Worm (Caenorhabditis elegans) whole organism, L1 larva: ENCODE results near the gene lgc-32.
A peak's percentile ranks its signal among the peaks of the same experiment; 100 is the strongest.

Source experiments
- C16A3.4 ChIP-seq: fragments of 150-350 bp; optimal IDR thresholded peaks from 2 replicates; lab custom pipeline; 2014; ENCODE audit warnings: missing biosample characterization, missing genetic modification characterization
- alr-1 ChIP-seq: fragments of 200-800 bp; sonication (Bioruptor generic); optimal IDR thresholded peaks from 2 replicates; lab custom pipeline; 2018; ENCODE audit warnings: borderline replicate concordance, mild to moderate bottlenecking, missing genetic modification characterization, missing compliant biosample characterization
- aly-2 ChIP-seq: fragments of 150-350 bp; optimal IDR thresholded peaks from 2 replicates; lab custom pipeline; 2014; ENCODE audit warnings: missing biosample characterization, missing genetic modification characterization
- ama-1 ChIP-seq: fragments of 150-350 bp; optimal IDR thresholded peaks from 2 replicates; lab custom pipeline; 2014
- blmp-1 ChIP-seq: fragments of 150-350 bp; optimal IDR thresholded peaks from 2 replicates; lab custom pipeline; 2014; ENCODE audit warnings: missing biosample characterization, missing genetic modification characterization
- ces-1 ChIP-seq: fragments of 150-350 bp; optimal IDR thresholded peaks from 2 replicates; lab custom pipeline; 2014; ENCODE audit warnings: missing biosample characterization, missing genetic modification reagents, missing genetic modification characterization
- dpl-1 ChIP-seq, 3 experiments: fragments of 150-350 bp in 2 of 3; sonication (generic microtip) in 1 of 3; optimal IDR thresholded peaks; 2 replicates each; lab custom pipeline; 2014 to 2017; ENCODE audit warnings: missing biosample characterization in 3 of 3, missing genetic modification characterization in 3 of 3, missing genetic modification reagents in 3 of 3
- efl-1 ChIP-seq, 4 experiments: fragments of 150-350 bp; optimal IDR thresholded peaks in 3 of 4; peaks in 1 of 4; 1 replicate in 1 of 4; 2 replicates in 3 of 4; lab custom pipeline; 2014; ENCODE audit warnings: missing biosample characterization in 2 of 4, missing genetic modification characterization in 2 of 4, missing genetic modification reagents in 2 of 4
- efl-3 ChIP-seq: fragments of 200-800 bp; sonication (Bioruptor generic); optimal IDR thresholded peaks from 2 replicates; lab custom pipeline; 2018; ENCODE audit warnings: mild to moderate bottlenecking, missing genetic modification characterization, missing compliant biosample characterization
- egl-13 ChIP-seq: sonication (generic microtip); optimal IDR thresholded peaks from 2 replicates; lab custom pipeline; 2016; ENCODE audit warnings: missing genotype, missing genetic modification reagents, missing genetic modification characterization, missing compliant biosample characterization
- egl-27 ChIP-seq, 2 experiments: fragments of 150-350 bp in 1 of 2; sonication (generic microtip); optimal IDR thresholded peaks; 3 replicates each; lab custom pipeline; 2017 to 2018; ENCODE audit warnings: missing biosample characterization in 2 of 2, missing genetic modification characterization in 2 of 2, missing genetic modification reagents in 2 of 2
- elt-2 ChIP-seq: sonication (generic microtip); optimal IDR thresholded peaks from 2 replicates; lab custom pipeline; 2016; ENCODE audit warnings: missing genetic modification characterization, mild to moderate bottlenecking, inconsistent platforms, missing compliant biosample characterization, missing genetic modification reagents
- elt-3 ChIP-seq, 6 experiments: fragments of 150-350 bp in 1 of 6; sonication (generic microtip); optimal IDR thresholded peaks; 2 replicates each; lab custom pipeline; 2017 to 2018; ENCODE audit warnings: missing biosample characterization in 6 of 6, missing genetic modification characterization in 6 of 6, inconsistent platforms in 1 of 6
- ets-5 ChIP-seq: fragments of 200-800 bp; sonication (Bioruptor generic); IDR thresholded peaks from 2 replicates; pipeline ENCODE4 v1.3.6; 2022; ENCODE audit warnings: missing genetic modification characterization, missing compliant biosample characterization
- fkh-4 ChIP-seq: sonication (generic microtip); optimal IDR thresholded peaks from 2 replicates; lab custom pipeline; 2016; ENCODE audit warnings: missing compliant biosample characterization, missing genetic modification characterization, borderline replicate concordance
- jun-1 ChIP-seq: fragments of 150-350 bp; optimal IDR thresholded peaks from 2 replicates; lab custom pipeline; 2014; ENCODE audit warnings: missing biosample characterization, missing genetic modification reagents, missing genetic modification characterization
- lin-14 ChIP-seq: fragments of 200-800 bp; sonication (Bioruptor generic); optimal IDR thresholded peaks from 2 replicates; lab custom pipeline; 2018; ENCODE audit warnings: mild to moderate bottlenecking, missing genetic modification characterization, moderate library complexity, missing compliant biosample characterization
- lin-15B ChIP-seq: fragments of 150-350 bp; sonication (generic microtip); optimal IDR thresholded peaks from 3 replicates; lab custom pipeline; 2014; ENCODE audit warnings: missing biosample characterization, missing genetic modification characterization
- lir-3 ChIP-seq: sonication (generic microtip); optimal IDR thresholded peaks from 2 replicates; lab custom pipeline; 2016; ENCODE audit warnings: mild to moderate bottlenecking, missing genetic modification characterization, moderate library complexity, missing compliant biosample characterization; ENCODE audit not compliant: poor library complexity
- mef-2 ChIP-seq: fragments of 150-350 bp; optimal IDR thresholded peaks from 2 replicates; lab custom pipeline; 2014; ENCODE audit warnings: missing biosample characterization, missing genetic modification characterization
- nhr-11 ChIP-seq: fragments of 150-350 bp; optimal IDR thresholded peaks from 2 replicates; lab custom pipeline; 2014; ENCODE audit warnings: missing biosample characterization, missing genetic modification characterization
- nhr-19 ChIP-seq: fragments of 200-800 bp; sonication (Bioruptor generic); conservative IDR thresholded peaks from 2 replicates; pipeline ENCODE4 v1.3.6; 2022; ENCODE audit warnings: missing genetic modification characterization, missing compliant biosample characterization
- nhr-20 ChIP-seq: sonication (generic microtip); optimal IDR thresholded peaks from 2 replicates; lab custom pipeline; 2016; ENCODE audit warnings: mild to moderate bottlenecking, missing genetic modification characterization, missing compliant biosample characterization
- nhr-28 ChIP-seq: fragments of 150-350 bp; optimal IDR thresholded peaks from 2 replicates; lab custom pipeline; 2014; ENCODE audit warnings: missing biosample characterization, missing genetic modification characterization
- nhr-84 ChIP-seq: sonication (generic microtip); optimal IDR thresholded peaks from 2 replicates; lab custom pipeline; 2017; ENCODE audit warnings: missing biosample characterization, missing genetic modification characterization
- nhr-85 ChIP-seq: sonication (generic microtip); peaks from one replicate; lab custom pipeline; 2016; ENCODE audit warnings: missing genetic modification characterization, inconsistent platforms, missing compliant biosample characterization
- pag-3 ChIP-seq: sonication (generic microtip); optimal IDR thresholded peaks from 2 replicates; lab custom pipeline; 2017; ENCODE audit warnings: missing genetic modification characterization, mild to moderate bottlenecking, missing compliant biosample characterization, antibody characterized with exemption, borderline replicate concordance; ENCODE audit not compliant: insufficient read depth
- pax-3 ChIP-seq: fragments of 200-800 bp; sonication (Bioruptor generic); optimal IDR thresholded peaks from 2 replicates; lab custom pipeline; 2018; ENCODE audit warnings: mild to moderate bottlenecking, missing genetic modification characterization, moderate library complexity, missing compliant biosample characterization
- snu-23 ChIP-seq: sonication (generic microtip); optimal IDR thresholded peaks from 2 replicates; lab custom pipeline; 2016; ENCODE audit warnings: missing genetic modification characterization, missing compliant biosample characterization
- sox-4 ChIP-seq: sonication (generic microtip); optimal IDR thresholded peaks from 2 replicates; lab custom pipeline; 2016; ENCODE audit warnings: missing genetic modification characterization, missing compliant biosample characterization
- tbx-2 ChIP-seq: sonication (generic microtip); optimal IDR thresholded peaks from 2 replicates; lab custom pipeline; 2016; ENCODE audit warnings: missing genetic modification characterization, missing compliant biosample characterization
- unc-130 ChIP-seq: fragments of 150-350 bp; optimal IDR thresholded peaks from 2 replicates; lab custom pipeline; 2017; ENCODE audit warnings: missing biosample characterization, missing genetic modification characterization, inconsistent platforms
- unc-62 ChIP-seq: fragments of 150-350 bp; optimal IDR thresholded peaks from 2 replicates; lab custom pipeline; 2014; ENCODE audit warnings: missing biosample characterization, missing genetic modification reagents, missing genetic modification characterization
- vab-15 ChIP-seq: sonication (generic microtip); optimal IDR thresholded peaks from 2 replicates; lab custom pipeline; 2017; ENCODE audit warnings: missing genotype, mild to moderate bottlenecking, missing genetic modification characterization, missing compliant biosample characterization
- xbp-1 ChIP-seq: sonication (generic microtip); optimal IDR thresholded peaks from 2 replicates; lab custom pipeline; 2016; ENCODE audit warnings: missing genetic modification characterization, missing compliant biosample characterization
- zip-4 ChIP-seq: fragments of 200-800 bp; sonication (Bioruptor generic); optimal IDR thresholded peaks from 2 replicates; lab custom pipeline; 2018; ENCODE audit warnings: mild to moderate bottlenecking, missing genetic modification characterization, moderate library complexity, missing compliant biosample characterization

The lgc-32 gene

ce11 chrX:671807-672206 is at the start of gene lgc-32:
Gene lgc-32 (plus strand): TSS chrX:672107.
- TF ChIP-seq nhr-85 (tag; lab: Kevin White, UChicago) (peak; percentile 15), elt-3 (tag; optimal IDR thresholded peaks at IDR 0.05; lab: Kevin White, UChicago) (no peak), alr-1 (tag; lab: Kevin White, UChicago) (no peak), tbx-2 (tag; lab: Kevin White, UChicago) (no peak)

- TF ChIP-seq lin-15B (tag; lab: Kevin White, UChicago) (no peak), nhr-20 (no peak), aly-2 (tag; lab: Kevin White, UChicago) (no peak), vab-15 (tag; lab: Kevin White, UChicago) (no peak), efl-1 (optimal IDR thresholded peaks at IDR 0.05; lab: Kevin White, UChicago) (no peak), efl-1 (GFP tag; optimal IDR thresholded peaks at IDR 0.05 in 1 of 2; lab: Kevin White, UChicago) (peak in 1 of 2 experiments; percentile 68), nhr-28 (no peak), fkh-4 (tag; lab: Kevin White, UChicago) (no peak)
These were observed 42.8 kb upstream of the lgc-32 start, which contains the start of gene M6.4 for ce11 chrX:629134-629533. Gene M6.4 (plus strand): TSS chrX:629188.

- no peak for TF ChIP-seq efl-3 (GFP tag; lab: Kevin White, UChicago)
- no peak for TF ChIP-seq snu-23 (GFP tag; lab: Kevin White, UChicago)
- no peak for TF ChIP-seq ets-5
- TF ChIP-seq nhr-19 (GFP tag; lab: Robert Waterston, UW): no peak
- TF ChIP-seq dpl-1 (GFP tag; optimal IDR thresholded peaks at IDR 0.05; lab: Kevin White, UChicago): no peak
- no peak for TF ChIP-seq ces-1 (GFP tag; lab: Kevin White, UChicago)
- no peak for TF ChIP-seq sox-4
- TF ChIP-seq mef-2 (tag; lab: Kevin White, UChicago): no peak
- no peak for TF ChIP-seq ama-1 (lab: Kevin White, UChicago)
- no peak for TF ChIP-seq unc-130
- no peak for TF ChIP-seq C16A3.4 (tag; lab: Kevin White, UChicago)
- TF ChIP-seq egl-27 (tag; optimal IDR thresholded peaks at IDR 0.05; lab: Kevin White, UChicago): no peak
- TF ChIP-seq egl-13 (tag; lab: Kevin White, UChicago): no peak
- no peak for TF ChIP-seq lir-3 (tag; lab: Kevin White, UChicago)
- TF ChIP-seq pax-3: no peak
- TF ChIP-seq, all 84 proteins: peak for 0
These were observed 35.0 kb upstream of the lgc-32 start, which contains the start of gene pha-2 for ce11 chrX:636893-637292. Gene pha-2 (minus strand): TSS chrX:636993.

- TF ChIP-seq elt-2 (tag; lab: Kevin White, UChicago) (peak; percentile 14), nhr-11 (tag; lab: Kevin White, UChicago) (no peak), tbx-2 (tag; lab: Kevin White, UChicago) (peak; percentile 47), dpl-1 (GFP tag; optimal IDR thresholded peaks at IDR 0.05; lab: Kevin White, UChicago) (no peak)
- TF ChIP-seq, all 84 proteins: peak for 2
These were observed 34.3 kb upstream of the lgc-32 start for ce11 chrX:637588-637987.

ce11 chrX:641440-641839 is 30.5 kb upstream of the lgc-32 start, which contains the start of gene M6.11:
Gene M6.11 (minus strand): TSS chrX:641540.
- TF ChIP-seq nhr-84 (tag; lab: Kevin White, UChicago): no peak
- TF ChIP-seq pag-3 (tag; lab: Kevin White, UChicago): no peak
- TF ChIP-seq nhr-85 (tag; lab: Kevin White, UChicago): no peak
- no peak for TF ChIP-seq lin-14 (GFP tag; lab: Kevin White, UChicago)
- no peak for TF ChIP-seq lin-15B (tag; lab: Kevin White, UChicago)
- TF ChIP-seq mef-2 (tag; lab: Kevin White, UChicago): no peak
- TF ChIP-seq fkh-4 (tag; lab: Kevin White, UChicago): no peak
- TF ChIP-seq ets-5: no peak
- TF ChIP-seq xbp-1: no peak
- no peak for TF ChIP-seq unc-130
- no peak for TF ChIP-seq blmp-1 (tag; lab: Kevin White, UChicago)
- TF ChIP-seq egl-13 (tag; lab: Kevin White, UChicago): no peak
- TF ChIP-seq alr-1 (tag; lab: Kevin White, UChicago): no peak
- TF ChIP-seq unc-62 (GFP tag; lab: Kevin White, UChicago): no peak
- no peak for TF ChIP-seq zip-4 (GFP tag; lab: Kevin White, UChicago)
- TF ChIP-seq vab-15 (tag; lab: Kevin White, UChicago): no peak
- no peak for TF ChIP-seq efl-1 (optimal IDR thresholded peaks at IDR 0.05; lab: Kevin White, UChicago)
- no peak for TF ChIP-seq efl-1 (GFP tag; optimal IDR thresholded peaks at IDR 0.05 in 1 of 2; lab: Kevin White, UChicago)
- TF ChIP-seq nhr-28: no peak
- no peak for TF ChIP-seq elt-3 (tag; optimal IDR thresholded peaks at IDR 0.05; lab: Kevin White, UChicago)
- TF ChIP-seq jun-1 (tag; lab: Kevin White, UChicago): no peak
